Worm (Caenorhabditis elegans) whole organism, midembryonic: ENCODE results near the gene far-1.
A peak's percentile ranks its signal among the peaks of the same experiment; 100 is the strongest.

Source experiments
- T22C8.4 ChIP-seq: fragments of 200-800 bp; sonication (Bioruptor generic); IDR thresholded peaks from 2 replicates; pipeline ENCODE4 v1.3.6; 2022; ENCODE audit warnings: missing genetic modification characterization, missing compliant biosample characterization
- cog-1 ChIP-seq: sonication (generic microtip); optimal IDR thresholded peaks from 2 replicates; lab custom pipeline; 2016; ENCODE audit warnings: missing genetic modification characterization, missing compliant biosample characterization
- flt-1 ChIP-seq: fragments of 200-800 bp; sonication (Bioruptor generic); IDR thresholded peaks from 2 replicates; pipeline ENCODE4 v1.3.6; 2022; ENCODE audit warnings: missing genetic modification characterization, missing compliant biosample characterization
- klf-2 ChIP-seq: fragments of 200-800 bp; sonication (Bioruptor generic); conservative IDR thresholded peaks from 2 replicates; pipeline ENCODE4 v1.3.6; 2022; ENCODE audit warnings: missing genetic modification reagents, missing genetic modification characterization, missing compliant biosample characterization
- med-1 ChIP-seq: sonication (generic microtip); optimal IDR thresholded peaks from 2 replicates; lab custom pipeline; 2017; ENCODE audit warnings: missing genetic modification characterization, mild to moderate bottlenecking, missing compliant biosample characterization, antibody characterized with exemption, missing genetic modification reagents; ENCODE audit not compliant: insufficient read depth
- ref-1 ChIP-seq: fragments of 200-800 bp; sonication (Bioruptor generic); conservative IDR thresholded peaks from 2 replicates; pipeline ENCODE4 v1.3.6; 2022; ENCODE audit warnings: missing genetic modification reagents, missing genetic modification characterization, missing compliant biosample characterization
- tab-1 ChIP-seq: fragments of 200-800 bp; sonication (Bioruptor generic); IDR thresholded peaks from 2 replicates; pipeline ENCODE4 v1.3.6; 2022; ENCODE audit warnings: missing genetic modification characterization, missing compliant biosample characterization
- ztf-23 ChIP-seq: fragments of 200-800 bp; sonication (Bioruptor generic); IDR thresholded peaks from 2 replicates; pipeline ENCODE4 v1.3.6; 2022; ENCODE audit warnings: missing genetic modification reagents, missing genetic modification characterization, missing compliant biosample characterization
- ztf-29 ChIP-seq: fragments of 200-800 bp; sonication (Bioruptor generic); IDR thresholded peaks from 2 replicates; pipeline ENCODE4 v1.3.6; 2022; ENCODE audit warnings: missing genetic modification reagents, missing genetic modification characterization, missing compliant biosample characterization

far-1 gene

ce11 chrIII:9112479-9112878 lies 31.5 kb upstream of the far-1 start:
- TF ChIP-seq tab-1 (peak; percentile 55; the same call in 1 of the 2 replicates), klf-2 (GFP tag; lab: Robert Waterston, UW) (no peak)

- 0 out of 2 replicates have a peak, but pooled peaks have one; percentile 34 for TF ChIP-seq T22C8.4
- TF ChIP-seq klf-2 (GFP tag; lab: Robert Waterston, UW) = 0 out of 2 replicates have a peak, but pooled peaks have one; percentile 43
- peak; percentile 87 for TF ChIP-seq flt-1
- 0 out of 2 replicates have a peak, but pooled peaks have one; percentile 49 for TF ChIP-seq ztf-23 (GFP tag; lab: Robert Waterston, UW)
- peak; percentile 28; the same call in 1 of the 2 replicates for TF ChIP-seq ztf-29 (GFP tag; lab: Robert Waterston, UW)
Observed at ce11 chrIII:9110914-9111313, 29.9 kb upstream of the far-1 start.

ce11 chrIII:9110270-9110669 lies 29.3 kb upstream of the far-1 start:
- TF ChIP-seq flt-1 (no peak), T22C8.4 (no peak), cog-1 (tag; lab: Kevin White, UChicago) (no peak)

- TF ChIP-seq ref-1 (GFP tag; lab: Robert Waterston, UW) (no peak), tab-1 (no peak), cog-1 (tag; lab: Kevin White, UChicago) (no peak), klf-2 (GFP tag; lab: Robert Waterston, UW) (no peak), med-1 (GFP tag; lab: Kevin White, UChicago) (no peak), flt-1 (no peak), ztf-23 (GFP tag; lab: Robert Waterston, UW) (no peak)
Observed at ce11 chrIII:9109726-9110125, 28.7 kb upstream of the far-1 start.

ce11 chrIII:9109172-9109571 lies 28.2 kb upstream of the far-1 start, which contains the start of gene cya-1:
Gene cya-1, minus strand, starts transcription at chrIII:9109272.
- TF ChIP-seq tab-1 (no peak), cog-1 (tag; lab: Kevin White, UChicago) (no peak), flt-1 (no peak), med-1 (GFP tag; lab: Kevin White, UChicago) (no peak), T22C8.4 (no peak), ref-1 (GFP tag; lab: Robert Waterston, UW) (no peak), klf-2 (GFP tag; lab: Robert Waterston, UW) (no peak), ztf-29 (GFP tag; lab: Robert Waterston, UW) (no peak), ztf-23 (GFP tag; lab: Robert Waterston, UW) (no peak)

ce11 chrIII:9105653-9106052 lies 24.7 kb upstream of the far-1 start:
- no peak for TF ChIP-seq ztf-29 (GFP tag; lab: Robert Waterston, UW)
- no peak for TF ChIP-seq tab-1
- no peak for TF ChIP-seq flt-1
- TF ChIP-seq klf-2 (GFP tag; lab: Robert Waterston, UW) = no peak
- TF ChIP-seq cog-1 (tag; lab: Kevin White, UChicago) = no peak
- no peak for TF ChIP-seq ref-1 (GFP tag; lab: Robert Waterston, UW)
- no peak for TF ChIP-seq ztf-23 (GFP tag; lab: Robert Waterston, UW)
- TF ChIP-seq T22C8.4 = no peak
- TF ChIP-seq med-1 (GFP tag; lab: Kevin White, UChicago) = no peak

- TF ChIP-seq klf-2 (GFP tag; lab: Robert Waterston, UW) (0 out of 2 replicates have a peak, but pooled peaks have one; percentile 59), ztf-29 (GFP tag; lab: Robert Waterston, UW) (peak; percentile 40; the same call in 1 of the 2 replicates), ref-1 (GFP tag; lab: Robert Waterston, UW) (peak; percentile 62), flt-1 (peak; percentile 92), tab-1 (peak; percentile 87), med-1 (GFP tag; lab: Kevin White, UChicago) (no peak), cog-1 (tag; lab: Kevin White, UChicago) (no peak), ztf-23 (GFP tag; lab: Robert Waterston, UW) (peak; percentile 81), T22C8.4 (peak; percentile 72)
Observed at ce11 chrIII:9104060-9104459, 23.1 kb upstream of the far-1 start.

ce11 chrIII:9103643-9104042 lies 22.7 kb upstream of the far-1 start, which contains the start of gene dos-1:
Gene dos-1, plus strand, starts transcription at chrIII:9103943.
- TF ChIP-seq klf-2 (GFP tag; lab: Robert Waterston, UW) (no peak), ztf-23 (GFP tag; lab: Robert Waterston, UW) (no peak), cog-1 (tag; lab: Kevin White, UChicago) (no peak), T22C8.4 (no peak), tab-1 (no peak), ref-1 (GFP tag; lab: Robert Waterston, UW) (no peak), flt-1 (no peak), ztf-29 (GFP tag; lab: Robert Waterston, UW) (no peak), med-1 (GFP tag; lab: Kevin White, UChicago) (no peak)

- TF ChIP-seq flt-1 (no peak), tab-1 (no peak), T22C8.4 (no peak), ref-1 (GFP tag; lab: Robert Waterston, UW) (no peak), cog-1 (tag; lab: Kevin White, UChicago) (no peak), ztf-29 (GFP tag; lab: Robert Waterston, UW) (no peak), ztf-23 (GFP tag; lab: Robert Waterston, UW) (no peak), klf-2 (GFP tag; lab: Robert Waterston, UW) (no peak), med-1 (GFP tag; lab: Kevin White, UChicago) (no peak)
Observed at ce11 chrIII:9101212-9101611, 20.2 kb upstream of the far-1 start, which contains the start of gene ZK507.1. Gene ZK507.1, minus strand, starts transcription at chrIII:9101312.
